Worm (Caenorhabditis elegans) whole organism, L4/young adult: ENCODE results near the gene mpz-5.

Experiments
- W03F9.2 ChIP-seq: fragments of 150-350 bp; optimal IDR thresholded peaks from 2 replicates; lab custom pipeline; 2014; ENCODE audit warnings: missing biosample characterization, missing genetic modification characterization
- dao-5 ChIP-seq: sonication (generic microtip); optimal IDR thresholded peaks from 2 replicates; lab custom pipeline; 2016; ENCODE audit warnings: missing genotype, missing genetic modification characterization, moderate library complexity, missing compliant biosample characterization
- him-1 ChIP-seq: sonication (generic microtip); optimal IDR thresholded peaks from 2 replicates; lab custom pipeline; 2016; ENCODE audit warnings: missing genotype, missing genetic modification reagents, missing genetic modification characterization, missing compliant biosample characterization

mpz-5 gene

ce11 chrIV:10373772-10374288 lies at the start of gene mpz-5:
Gene mpz-5, minus strand, starts transcription at chrIV:10373822.
- TF ChIP-seq W03F9.2 (tag; lab: Kevin White, UChicago) (peak; percentile 86), him-1 (tag; lab: Kevin White, UChicago) (no peak)

- TF ChIP-seq dao-5 (tag; lab: Kevin White, UChicago) (no peak), W03F9.2 (tag; lab: Kevin White, UChicago) (no peak), him-1 (tag; lab: Kevin White, UChicago) (no peak)
Observed at ce11 chrIV:10422230-10422629, 48.6 kb upstream of the mpz-5 start.

- TF ChIP-seq W03F9.2 (tag; lab: Kevin White, UChicago) = no peak
Observed at ce11 chrIV:10421256-10421655, 47.6 kb upstream of the mpz-5 start.

- TF ChIP-seq him-1 (tag; lab: Kevin White, UChicago) (no peak), W03F9.2 (tag; lab: Kevin White, UChicago) (no peak), dao-5 (tag; lab: Kevin White, UChicago) (no peak)
Observed at ce11 chrIV:10420440-10420839, 46.8 kb upstream of the mpz-5 start.

- TF ChIP-seq W03F9.2 (tag; lab: Kevin White, UChicago) (no peak), dao-5 (tag; lab: Kevin White, UChicago) (no peak), him-1 (tag; lab: Kevin White, UChicago) (no peak)
Observed at ce11 chrIV:10419896-10420295, 46.3 kb upstream of the mpz-5 start.

ce11 chrIV:10417781-10418180 lies 44.2 kb upstream of the mpz-5 start, which contains the start of gene F13B12.6:
Gene F13B12.6, minus strand, starts transcription at chrIV:10417881.
- TF ChIP-seq him-1 (tag; lab: Kevin White, UChicago) = no peak
- TF ChIP-seq dao-5 (tag; lab: Kevin White, UChicago) = no peak
- TF ChIP-seq W03F9.2 (tag; lab: Kevin White, UChicago) = no peak

ce11 chrIV:10413828-10414227 lies 40.2 kb upstream of the mpz-5 start, which contains the start of gene R10H10.7:
Gene R10H10.7, minus strand, starts transcription at chrIV:10413928.
- TF ChIP-seq dao-5 (tag; lab: Kevin White, UChicago) = no peak

- TF ChIP-seq dao-5 (tag; lab: Kevin White, UChicago) (no peak), him-1 (tag; lab: Kevin White, UChicago) (no peak), W03F9.2 (tag; lab: Kevin White, UChicago) (no peak)
Observed at ce11 chrIV:10409377-10409776, 35.8 kb upstream of the mpz-5 start, which contains the start of gene rfk-1. Gene rfk-1, minus strand, starts transcription at chrIV:10409477.

ce11 chrIV:10403193-10404058 lies 29.8 kb upstream of the mpz-5 start, which contains the start of gene gpa-7:
Gene gpa-7, plus strand, starts transcription at chrIV:10404008.
- TF ChIP-seq W03F9.2 (tag; lab: Kevin White, UChicago) (no peak), him-1 (tag; lab: Kevin White, UChicago) (peak; percentile 80)

ce11 chrIV:10398244-10398643 lies 24.6 kb upstream of the mpz-5 start:
- TF ChIP-seq W03F9.2 (tag; lab: Kevin White, UChicago) = no peak
- no peak for TF ChIP-seq him-1 (tag; lab: Kevin White, UChicago)
- no peak for TF ChIP-seq dao-5 (tag; lab: Kevin White, UChicago)

ce11 chrIV:10396827-10397226 lies 23.2 kb upstream of the mpz-5 start:
- TF ChIP-seq him-1 (tag; lab: Kevin White, UChicago) = peak; percentile 1
- TF ChIP-seq W03F9.2 (tag; lab: Kevin White, UChicago) = no peak

ce11 chrIV:10394858-10395257 lies 21.2 kb upstream of the mpz-5 start, which contains the start of gene R10H10.4:
Gene R10H10.4, minus strand, starts transcription at chrIV:10394958.
- TF ChIP-seq W03F9.2 (tag; lab: Kevin White, UChicago) (no peak), dao-5 (tag; lab: Kevin White, UChicago) (no peak), him-1 (tag; lab: Kevin White, UChicago) (no peak)

- no peak for TF ChIP-seq W03F9.2 (tag; lab: Kevin White, UChicago)
- TF ChIP-seq him-1 (tag; lab: Kevin White, UChicago) = no peak
- no peak for TF ChIP-seq dao-5 (tag; lab: Kevin White, UChicago)
Observed at ce11 chrIV:10391827-10392226, 18.2 kb upstream of the mpz-5 start, which contains the start of gene spe-26. Gene spe-26, minus strand, starts transcription at chrIV:10391927.

ce11 chrIV:10388263-10388662 lies 14.6 kb upstream of the mpz-5 start, which contains the start of gene R10H10.3:
Gene R10H10.3, plus strand, starts transcription at chrIV:10388505.
- no peak for TF ChIP-seq him-1 (tag; lab: Kevin White, UChicago)
- no peak for TF ChIP-seq W03F9.2 (tag; lab: Kevin White, UChicago)
- no peak for TF ChIP-seq dao-5 (tag; lab: Kevin White, UChicago)
